Worm (Caenorhabditis elegans) whole organism, L2 larva: ENCODE data around the gene acp-2.

Source experiments
- ZK546.5 ChIP-seq: sonication (generic microtip); optimal IDR thresholded peaks from 2 replicates; lab custom pipeline; 2017; ENCODE audit warnings: missing biosample characterization, missing genetic modification characterization
- blmp-1 ChIP-seq: sonication (generic microtip); optimal IDR thresholded peaks from 2 replicates; lab custom pipeline; 2017; ENCODE audit warnings: missing genetic modification characterization, mild to moderate bottlenecking, missing compliant biosample characterization, antibody characterized with exemption, moderate library complexity; ENCODE audit not compliant: insufficient read depth
- nhr-21 ChIP-seq: fragments of 150-350 bp; optimal IDR thresholded peaks from 2 replicates; lab custom pipeline; 2014; ENCODE audit warnings: missing biosample characterization, missing genetic modification characterization
- nhr-25 ChIP-seq: fragments of 150-350 bp; sonication (generic microtip); optimal IDR thresholded peaks from 3 replicates; lab custom pipeline; 2014; ENCODE audit warnings: missing biosample characterization, missing genetic modification characterization

acp-2 gene

DNA sequence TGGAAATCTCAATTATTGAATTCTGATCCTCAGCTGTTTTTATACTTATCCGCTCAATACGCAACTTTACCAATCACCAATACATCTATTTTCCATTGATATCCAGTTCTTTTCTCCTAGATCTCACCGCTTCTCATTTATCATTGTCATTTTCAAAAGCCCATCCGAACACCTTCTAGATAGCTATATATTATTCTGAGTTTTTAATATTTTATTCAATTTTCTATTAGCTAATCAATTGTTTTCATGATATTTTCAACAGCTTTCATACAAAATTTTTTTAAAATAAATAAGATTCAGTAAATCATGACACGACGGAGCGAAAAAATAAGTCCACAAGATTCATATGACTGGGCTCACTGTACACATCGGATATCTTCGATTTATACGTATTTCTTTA, 50.7 kb downstream of the acp-2 start, which contains the start of gene F49E12.12:
TSS of gene F49E12.12 (plus strand) at position 301 of the 400 bp plus-strand sequence.
- TF ChIP-seq ZK546.5 (no peak), nhr-21 (tag; lab: Kevin White, UChicago) (no peak)

DNA sequence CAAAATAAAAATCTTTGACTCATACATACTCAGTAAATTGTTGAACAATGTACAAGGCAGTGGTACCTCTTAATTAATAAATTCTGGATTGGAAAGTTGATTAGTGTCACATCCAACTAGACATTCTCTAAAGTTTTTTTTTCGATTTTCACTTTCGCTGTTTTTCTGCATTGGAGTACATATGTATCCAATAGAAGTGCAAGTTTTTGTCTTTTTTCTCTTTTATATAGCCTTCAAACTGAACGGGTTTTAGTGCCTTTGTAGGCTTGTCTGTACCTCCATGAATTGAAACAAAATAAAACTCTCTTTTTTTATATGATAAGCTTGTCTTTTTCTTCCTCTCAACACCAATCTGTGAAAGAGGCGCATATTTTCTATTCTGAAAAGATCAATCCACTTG, 51.7 kb downstream of the acp-2 start:
- TF ChIP-seq blmp-1 (tag; lab: Kevin White, UChicago): peak; percentile 77
- no peak for TF ChIP-seq nhr-21 (tag; lab: Kevin White, UChicago)
- no peak for TF ChIP-seq nhr-25 (tag; lab: Kevin White, UChicago)
